Worm (Caenorhabditis elegans): ENCODE measurements around the gene ZK1307.2.

The ZK1307.2 gene

DNA sequence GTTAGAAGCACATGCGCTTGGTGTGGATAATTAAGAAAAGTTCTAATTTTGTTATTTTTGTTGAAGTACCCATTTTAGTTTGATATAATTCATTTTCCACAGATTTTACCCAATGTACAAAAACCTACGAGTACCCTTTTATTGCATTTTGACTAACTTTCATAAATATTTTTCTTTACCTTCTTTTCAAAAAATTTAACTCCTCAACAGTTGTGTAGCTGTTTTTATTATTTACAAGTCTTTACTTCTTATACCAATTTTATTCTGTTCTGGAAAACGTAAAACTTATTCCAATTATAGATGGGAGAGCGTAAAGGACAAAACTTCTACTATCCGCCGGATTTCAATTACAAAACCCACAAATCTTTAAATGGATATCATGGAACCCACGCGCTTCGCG, 4.6 kb downstream of the ZK1307.2 start, which contains the start of gene ZK1307.9 (continued):
- TF ChIP-seq dsc-1 (tag; optimal IDR thresholded peaks at IDR 0.05) (no peak), nhr-85 (tag) (no peak), unc-98 (GFP tag; IDR thresholded peaks at IDR 0.05) (no peak), hpl-2 (GFP tag; optimal IDR thresholded peaks at IDR 0.05) (no peak)

DNA sequence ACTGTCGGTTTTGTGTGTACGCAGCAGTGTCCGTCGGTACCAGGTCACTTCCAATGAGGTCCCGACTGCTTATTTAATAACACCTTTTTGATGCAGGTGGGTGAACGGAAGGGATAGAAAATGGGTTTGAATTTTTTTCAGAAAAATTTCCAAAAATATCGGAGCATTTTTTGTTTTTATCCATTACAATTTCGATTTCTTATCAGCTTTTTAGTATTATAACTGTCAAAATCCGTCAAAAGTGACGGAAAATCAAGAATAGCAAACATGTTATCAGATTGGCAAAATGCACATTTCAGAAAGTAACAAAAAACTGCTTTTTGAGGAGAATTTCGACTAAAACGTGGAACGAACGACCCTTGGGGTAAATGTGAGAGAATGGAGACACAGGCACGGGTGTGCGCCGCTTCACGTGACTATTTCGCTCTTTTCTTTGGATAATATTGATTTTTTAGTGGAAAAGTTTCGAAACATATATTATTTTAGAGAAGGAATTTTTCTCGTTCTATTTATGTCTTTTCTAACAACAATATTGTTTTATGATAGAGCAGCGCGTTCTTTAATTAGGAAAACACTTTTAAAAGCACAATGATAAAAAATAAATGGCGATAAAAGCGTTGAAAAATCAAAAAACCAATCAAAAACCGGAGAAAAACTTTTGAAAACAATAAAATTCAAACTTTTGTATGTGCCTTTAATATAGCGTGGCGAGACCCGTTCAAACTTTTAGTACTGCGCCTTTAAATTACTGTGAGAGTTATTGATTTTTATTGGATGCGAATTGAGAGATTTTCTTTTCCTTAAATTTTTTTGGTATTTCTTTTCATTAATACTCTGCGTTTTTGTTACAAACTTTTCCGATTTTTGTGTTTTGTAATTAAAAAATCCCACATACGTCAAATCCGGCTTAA, 6.6 kb downstream of the ZK1307.2 start, which contains the start of gene sqv-8:
Gene sqv-8, plus strand, starts transcription at position 51 of the 911 bp plus-strand sequence.
- TF ChIP-seq nhr-20 (tag; optimal IDR thresholded peaks at IDR 0.05) (peak; percentile 39), efl-1 (optimal IDR thresholded peaks at IDR 0.05) (peak in 1 of 2 experiments; percentile 21), efl-1 (GFP tag; optimal IDR thresholded peaks at IDR 0.05 in 1 of 2) (peak; percentile 7 to 70), rnt-1 (tag; optimal IDR thresholded peaks at IDR 0.05) (peak; percentile 5), nhr-71 (tag; optimal IDR thresholded peaks at IDR 0.05) (peak; percentile 40), mdl-1 (tag; optimal IDR thresholded peaks at IDR 0.05) (peak in 1 of 2 experiments; percentile 37), lin-14 (GFP tag; optimal IDR thresholded peaks at IDR 0.05) (peak; percentile 62), blmp-1 (tag; optimal IDR thresholded peaks at IDR 0.05) (peak; percentile 20), nhr-85 (tag) (peak; percentile 65), snu-23 (GFP tag; optimal IDR thresholded peaks at IDR 0.05) (peak; percentile 51), nhr-47 (tag; optimal IDR thresholded peaks at IDR 0.05) (peak; percentile 17), ceh-8 (GFP tag; optimal IDR thresholded peaks at IDR 0.05) (no peak), dpl-1 (GFP tag; optimal IDR thresholded peaks at IDR 0.05) (peak in 1 of 3 experiments; percentile 25), ceh-82 (tag; optimal IDR thresholded peaks at IDR 0.05) (peak in 1 of 3 experiments; percentile 6), skn-1 (tag; optimal IDR thresholded peaks at IDR 0.05) (peak; percentile 33), dsc-1 (tag; optimal IDR thresholded peaks at IDR 0.05) (no peak), F16B12.6 (tag; optimal IDR thresholded peaks at IDR 0.05) (no peak), nhr-19 (GFP tag; conservative IDR thresholded peaks at IDR 0.05) (no peak), mep-1 (tag; optimal IDR thresholded peaks at IDR 0.05) (peak; percentile 7), xbp-1 (tag; optimal IDR thresholded peaks at IDR 0.05) (peak; percentile 24), lin-35 (GFP tag; optimal IDR thresholded peaks at IDR 0.05) (peak in 1 of 2 experiments; percentile 14), snpc-4 (tag; optimal IDR thresholded peaks at IDR 0.05) (no peak), lsy-2 (tag; optimal IDR thresholded peaks at IDR 0.05) (peak in 1 of 2 experiments; percentile 11)

DNA sequence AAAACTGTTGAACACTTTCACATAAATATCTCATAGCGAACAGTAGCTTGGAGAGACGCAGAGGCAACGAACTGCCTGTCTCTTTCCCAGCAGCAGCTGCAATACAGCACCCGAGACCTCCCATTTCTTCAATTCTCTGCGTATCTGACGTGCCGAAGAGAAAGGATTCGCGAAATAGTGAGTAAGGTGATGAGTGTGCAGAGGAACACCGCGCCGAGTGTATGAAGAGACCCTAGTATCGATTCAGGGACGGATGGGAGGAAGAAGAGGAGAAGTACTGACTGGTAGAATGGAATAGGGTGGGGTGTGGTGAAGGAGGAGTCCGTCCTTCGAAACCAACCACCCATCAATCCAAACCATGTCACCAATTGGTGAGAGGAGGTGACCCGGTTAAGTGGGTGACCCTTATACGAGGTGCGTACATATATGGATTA, 7.6 kb downstream of the ZK1307.2 start:
- no peak for TF ChIP-seq mef-2 (tag; optimal IDR thresholded peaks at IDR 0.05)
- no peak for TF ChIP-seq nhr-28 (tag; optimal IDR thresholded peaks at IDR 0.05)
- TF ChIP-seq elt-3 (tag; optimal IDR thresholded peaks at IDR 0.05), result peak in 2 of 6 experiments; percentile 33 to 59
- no peak for TF ChIP-seq sptf-1 (tag; optimal IDR thresholded peaks at IDR 0.05)
- TF ChIP-seq ceh-88 (GFP tag; IDR thresholded peaks at IDR 0.05), result no peak
- no peak for TF ChIP-seq ceh-63 (GFP tag; optimal IDR thresholded peaks at IDR 0.05)
- no peak for TF ChIP-seq C34B4.2 (tag; optimal IDR thresholded peaks at IDR 0.05)
- no peak for TF ChIP-seq zag-1 (tag; optimal IDR thresholded peaks at IDR 0.05)
- TF ChIP-seq lin-15B (tag; optimal IDR thresholded peaks at IDR 0.05), result no peak
- peak; percentile 24 for TF ChIP-seq pag-3 (tag; optimal IDR thresholded peaks at IDR 0.05; ENCODE audit: borderline replicate concordance, insufficient read depth)
- TF ChIP-seq Y116A8C.19 (tag; optimal IDR thresholded peaks at IDR 0.05; ENCODE audit: borderline replicate concordance), result no peak
- TF ChIP-seq sox-4 (tag; optimal IDR thresholded peaks at IDR 0.05), result no peak
- peak; percentile 63 for TF ChIP-seq tbx-2 (tag; optimal IDR thresholded peaks at IDR 0.05)
- TF ChIP-seq xbp-1 (tag; optimal IDR thresholded peaks at IDR 0.05), result peak; percentile 55
- TF ChIP-seq efl-3 (GFP tag; optimal IDR thresholded peaks at IDR 0.05), result no peak
- no peak for TF ChIP-seq sup-37 (GFP tag; optimal IDR thresholded peaks at IDR 0.05)
- peak; percentile 29 for TF ChIP-seq lin-13 (GFP tag; optimal IDR thresholded peaks at IDR 0.05)
- TF ChIP-seq rnt-1 (tag; optimal IDR thresholded peaks at IDR 0.05), result peak; percentile 74
- TF ChIP-seq dsc-1 (tag; optimal IDR thresholded peaks at IDR 0.05), result no peak
- peak; percentile 59 for TF ChIP-seq nhr-77 (tag; optimal IDR thresholded peaks at IDR 0.05)
- no peak for TF ChIP-seq aly-2 (tag; optimal IDR thresholded peaks at IDR 0.05)
- TF ChIP-seq nhr-19 (GFP tag; conservative IDR thresholded peaks at IDR 0.05), result peak; percentile 60
- TF ChIP-seq blmp-1 (tag; optimal IDR thresholded peaks at IDR 0.05), result peak; percentile 95
- TF ChIP-seq nhr-12 (tag; optimal IDR thresholded peaks at IDR 0.05), result no peak
- peak; percentile 70 to 76 for TF ChIP-seq efl-1 (optimal IDR thresholded peaks at IDR 0.05)
- peak; percentile 9 to 86 for TF ChIP-seq efl-1 (GFP tag; optimal IDR thresholded peaks at IDR 0.05 in 1 of 2)
- TF ChIP-seq ceh-90 (tag; optimal IDR thresholded peaks at IDR 0.05), result no peak
- peak; percentile 56 for TF ChIP-seq skn-1 (tag; optimal IDR thresholded peaks at IDR 0.05)
- TF ChIP-seq vab-15 (tag; optimal IDR thresholded peaks at IDR 0.05), result peak; percentile 65
- peak; percentile 6; the same call in 1 of the 2 replicates for TF ChIP-seq isw-1 (GFP tag; IDR thresholded peaks at IDR 0.05)

Measured in whole organism, L1 larva.